Worm (Caenorhabditis elegans) whole organism, mixed stage, embryonic: ENCODE measurements around the gene H37A05.4.

Source experiments
- M03D4.4 ChIP-seq: sonication (generic microtip); optimal IDR thresholded peaks from 2 replicates; lab custom pipeline; 2017; ENCODE audit warnings: mild to moderate bottlenecking, missing genetic modification characterization, missing compliant biosample characterization
- bed-3 ChIP-seq: fragments of 200-800 bp; sonication (Bioruptor generic); optimal IDR thresholded peaks from 3 replicates; lab custom pipeline; 2018; ENCODE audit warnings: mild to moderate bottlenecking, missing genetic modification characterization, moderate library complexity, missing compliant biosample characterization
- blmp-1 ChIP-seq: fragments of 150-350 bp; optimal IDR thresholded peaks from 2 replicates; lab custom pipeline; 2014; ENCODE audit warnings: missing biosample characterization, missing genetic modification characterization
- ceh-39 ChIP-seq: fragments of 150-350 bp; optimal IDR thresholded peaks from 2 replicates; lab custom pipeline; 2014; ENCODE audit warnings: missing biosample characterization, missing genetic modification characterization
- ceh-43 ChIP-seq: fragments of 200-800 bp; sonication (Bioruptor generic); optimal IDR thresholded peaks from 2 replicates; lab custom pipeline; 2018; ENCODE audit warnings: mild to moderate bottlenecking, missing genetic modification characterization, moderate library complexity, missing compliant biosample characterization
- ceh-83 ChIP-seq: fragments of 200-800 bp; sonication (Bioruptor generic); optimal IDR thresholded peaks from 2 replicates; lab custom pipeline; 2018; ENCODE audit warnings: mild to moderate bottlenecking, missing genetic modification characterization, missing compliant biosample characterization
- ces-1 ChIP-seq: fragments of 150-350 bp; optimal IDR thresholded peaks from 2 replicates; lab custom pipeline; 2014; ENCODE audit warnings: missing biosample characterization, missing genetic modification reagents, missing genetic modification characterization
- cnd-1 ChIP-seq: fragments of 200-800 bp; sonication (Bioruptor generic); optimal IDR thresholded peaks from 2 replicates; lab custom pipeline; 2018; ENCODE audit warnings: mild to moderate bottlenecking, missing genetic modification characterization, missing compliant biosample characterization
- drap-1 ChIP-seq: fragments of 200-800 bp; sonication (Bioruptor generic); optimal IDR thresholded peaks from 3 replicates; lab custom pipeline; 2018; ENCODE audit warnings: mild to moderate bottlenecking, missing genetic modification characterization, missing compliant biosample characterization
- elt-3 ChIP-seq: fragments of 150-350 bp; optimal IDR thresholded peaks from 2 replicates; lab custom pipeline; 2014; ENCODE audit warnings: missing biosample characterization, missing genetic modification characterization
- flh-1 ChIP-seq: fragments of 200-800 bp; sonication (Bioruptor generic); optimal IDR thresholded peaks from 2 replicates; lab custom pipeline; 2018; ENCODE audit warnings: mild to moderate bottlenecking, missing genetic modification characterization, moderate library complexity, missing compliant biosample characterization
- ham-2 ChIP-seq: fragments of 200-800 bp; sonication (Bioruptor generic); optimal IDR thresholded peaks from 2 replicates; lab custom pipeline; 2018; ENCODE audit warnings: mild to moderate bottlenecking, missing genetic modification characterization, missing compliant biosample characterization
- hlh-1 ChIP-seq: fragments of 150-350 bp; optimal IDR thresholded peaks from 2 replicates; lab custom pipeline; 2014; ENCODE audit warnings: missing biosample characterization, missing genetic modification reagents, missing genetic modification characterization
- lin-13 ChIP-seq: fragments of 150-350 bp; optimal IDR thresholded peaks from 2 replicates; lab custom pipeline; 2014; ENCODE audit warnings: missing biosample characterization, missing genetic modification characterization
- lin-32 ChIP-seq: fragments of 200-800 bp; sonication (Bioruptor generic); optimal IDR thresholded peaks from 2 replicates; lab custom pipeline; 2018; ENCODE audit warnings: mild to moderate bottlenecking, missing genetic modification characterization, missing compliant biosample characterization
- lsy-2 ChIP-seq: fragments of 150-350 bp; optimal IDR thresholded peaks from 2 replicates; lab custom pipeline; 2014; ENCODE audit warnings: missing biosample characterization, missing genetic modification characterization
- mab-5 ChIP-seq: fragments of 150-350 bp; optimal IDR thresholded peaks from 2 replicates; lab custom pipeline; 2014; ENCODE audit warnings: missing biosample characterization, missing genetic modification characterization
- mep-1 ChIP-seq: fragments of 150-350 bp; optimal IDR thresholded peaks from 2 replicates; lab custom pipeline; 2017; ENCODE audit warnings: missing biosample characterization, missing genetic modification reagents, missing genetic modification characterization, inconsistent platforms
- mls-2 ChIP-seq: sonication (generic microtip); optimal IDR thresholded peaks from 2 replicates; lab custom pipeline; 2016; ENCODE audit warnings: mild to moderate bottlenecking, missing genetic modification characterization, moderate library complexity, missing compliant biosample characterization
- nhr-12 ChIP-seq: fragments of 150-350 bp; optimal IDR thresholded peaks from 2 replicates; lab custom pipeline; 2014; ENCODE audit warnings: missing biosample characterization, missing genetic modification characterization
- nhr-237 ChIP-seq: fragments of 150-350 bp; optimal IDR thresholded peaks from 2 replicates; lab custom pipeline; 2014; ENCODE audit warnings: missing biosample characterization, missing genetic modification characterization
- nhr-28 ChIP-seq: fragments of 150-350 bp; optimal IDR thresholded peaks from 2 replicates; lab custom pipeline; 2014; ENCODE audit warnings: missing biosample characterization, missing genetic modification characterization
- nhr-76 ChIP-seq: sonication (generic microtip); optimal IDR thresholded peaks from 2 replicates; lab custom pipeline; 2017; ENCODE audit warnings: missing biosample characterization, missing genetic modification characterization
- pha-4 ChIP-seq: fragments of 150-350 bp; optimal IDR thresholded peaks from 2 replicates; lab custom pipeline; 2018; ENCODE audit warnings: missing biosample characterization, missing genetic modification reagents, missing genetic modification characterization
- sem-2 ChIP-seq: fragments of 200-800 bp; sonication (Bioruptor generic); optimal IDR thresholded peaks from 2 replicates; lab custom pipeline; 2018; ENCODE audit warnings: mild to moderate bottlenecking, missing genetic modification characterization, missing compliant biosample characterization
- snpc-4 ChIP-seq: fragments of 150-350 bp; optimal IDR thresholded peaks from 2 replicates; lab custom pipeline; 2014; ENCODE audit warnings: missing biosample characterization, missing genetic modification characterization
- sptf-1 ChIP-seq: sonication (generic microtip); optimal IDR thresholded peaks from 2 replicates; lab custom pipeline; 2017; ENCODE audit warnings: mild to moderate bottlenecking, missing genetic modification characterization, moderate library complexity, missing compliant biosample characterization
- tbx-8 ChIP-seq: fragments of 200-800 bp; sonication (Bioruptor generic); optimal IDR thresholded peaks from 2 replicates; lab custom pipeline; 2018; ENCODE audit warnings: mild to moderate bottlenecking, missing genetic modification characterization, moderate library complexity, missing compliant biosample characterization
- unc-120 ChIP-seq: sonication (generic microtip); optimal IDR thresholded peaks from 2 replicates; lab custom pipeline; 2017; ENCODE audit warnings: missing genetic modification characterization, missing compliant biosample characterization; ENCODE audit not compliant: poor library complexity, severe bottlenecking
- unc-39 ChIP-seq: fragments of 150-350 bp; optimal IDR thresholded peaks from 2 replicates; lab custom pipeline; 2014; ENCODE audit warnings: missing biosample characterization, missing genetic modification characterization
- unc-62 ChIP-seq: fragments of 150-350 bp; optimal IDR thresholded peaks from 2 replicates; lab custom pipeline; 2014; ENCODE audit warnings: missing biosample characterization, missing genetic modification reagents, missing genetic modification characterization
- ztf-11 ChIP-seq: fragments of 150-350 bp; optimal IDR thresholded peaks from 2 replicates; lab custom pipeline; 2014; ENCODE audit warnings: missing biosample characterization, missing genetic modification characterization

H37A05.4 gene

ce11 chrV:13624424-13624823 lies 25.2 kb downstream of the H37A05.4 start, which contains the start of gene F53F4.11:
F53F4.11 (minus strand) TSS chrV:13624524.
- no peak for TF ChIP-seq nhr-12 (tag; lab: Kevin White, UChicago)
- TF ChIP-seq hlh-1 (tag; lab: Kevin White, UChicago), result no peak
- no peak for TF ChIP-seq flh-1 (GFP tag; lab: Kevin White, UChicago)
- no peak for TF ChIP-seq M03D4.4 (tag; lab: Kevin White, UChicago)
- TF ChIP-seq sem-2 (GFP tag; lab: Kevin White, UChicago), result no peak
- TF ChIP-seq nhr-28, result no peak
- TF ChIP-seq tbx-8 (GFP tag; lab: Kevin White, UChicago), result no peak
- TF ChIP-seq unc-62 (GFP tag; lab: Kevin White, UChicago), result no peak
- no peak for TF ChIP-seq unc-39 (tag; lab: Kevin White, UChicago)
- TF ChIP-seq nhr-237 (tag; lab: Kevin White, UChicago), result no peak
- no peak for TF ChIP-seq ces-1 (GFP tag; lab: Kevin White, UChicago)
- TF ChIP-seq drap-1 (GFP tag; lab: Kevin White, UChicago), result no peak
- no peak for TF ChIP-seq snpc-4
- no peak for TF ChIP-seq ceh-43
- no peak for TF ChIP-seq ztf-11 (tag; lab: Kevin White, UChicago)
- no peak for TF ChIP-seq sptf-1
- TF ChIP-seq elt-3 (tag; lab: Kevin White, UChicago), result no peak
- no peak for TF ChIP-seq lin-32 (GFP tag; lab: Kevin White, UChicago)
- TF ChIP-seq lsy-2 (tag; lab: Kevin White, UChicago), result no peak

DNA sequence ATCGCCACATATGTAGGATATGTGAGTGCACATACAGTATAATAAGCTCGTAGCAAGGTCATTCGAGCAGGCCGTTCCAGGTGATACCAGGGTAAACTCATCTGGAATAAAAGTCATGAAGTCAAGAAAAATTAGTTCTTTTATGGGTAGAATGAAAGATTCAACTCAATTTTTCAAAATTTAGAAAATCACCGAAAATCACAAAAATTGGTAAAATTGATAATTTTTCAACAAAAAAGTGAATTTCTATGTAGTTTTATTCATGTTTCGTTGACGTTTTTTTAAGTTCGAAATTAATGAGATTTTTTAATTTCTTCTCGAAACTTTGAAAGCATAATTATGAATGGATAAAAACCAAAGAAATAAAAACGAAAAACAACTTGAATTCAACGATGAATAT lies 27.9 kb downstream of the H37A05.4 start, which contains the start of gene F53F4.16:
TSS of gene F53F4.16 (minus strand) at position 101 of the 400 bp plus-strand sequence.
- TF ChIP-seq nhr-76 (no peak), ceh-39 (no peak), elt-3 (tag; lab: Kevin White, UChicago) (no peak), pha-4 (tag; lab: Kevin White, UChicago) (no peak), ztf-11 (tag; lab: Kevin White, UChicago) (no peak), mls-2 (no peak), sem-2 (GFP tag; lab: Kevin White, UChicago) (no peak), snpc-4 (no peak), ceh-43 (no peak), ces-1 (GFP tag; lab: Kevin White, UChicago) (no peak), nhr-12 (tag; lab: Kevin White, UChicago) (no peak), mep-1 (tag; lab: Kevin White, UChicago) (no peak)

- TF ChIP-seq drap-1 (GFP tag; lab: Kevin White, UChicago) (no peak), ceh-43 (no peak), pha-4 (tag; lab: Kevin White, UChicago) (no peak), nhr-12 (tag; lab: Kevin White, UChicago) (no peak), sptf-1 (no peak), sem-2 (GFP tag; lab: Kevin White, UChicago) (no peak), snpc-4 (no peak), ham-2 (no peak), elt-3 (tag; lab: Kevin White, UChicago) (no peak), ces-1 (GFP tag; lab: Kevin White, UChicago) (no peak), tbx-8 (GFP tag; lab: Kevin White, UChicago) (no peak), lsy-2 (tag; lab: Kevin White, UChicago) (no peak), unc-62 (GFP tag; lab: Kevin White, UChicago) (no peak), unc-120 (no peak), bed-3 (GFP tag; lab: Kevin White, UChicago) (no peak), nhr-237 (tag; lab: Kevin White, UChicago) (no peak), mep-1 (tag; lab: Kevin White, UChicago) (no peak), lin-32 (GFP tag; lab: Kevin White, UChicago) (no peak), ztf-11 (tag; lab: Kevin White, UChicago) (no peak), cnd-1 (tag; lab: Kevin White, UChicago) (no peak)
- TF ChIP-seq, all 35 proteins: peak for 0
Measured at ce11 chrV:13620676-13621075, 28.9 kb downstream of the H37A05.4 start, which contains the start of gene F53F4.15. F53F4.15 (plus strand) TSS chrV:13620976.

DNA sequence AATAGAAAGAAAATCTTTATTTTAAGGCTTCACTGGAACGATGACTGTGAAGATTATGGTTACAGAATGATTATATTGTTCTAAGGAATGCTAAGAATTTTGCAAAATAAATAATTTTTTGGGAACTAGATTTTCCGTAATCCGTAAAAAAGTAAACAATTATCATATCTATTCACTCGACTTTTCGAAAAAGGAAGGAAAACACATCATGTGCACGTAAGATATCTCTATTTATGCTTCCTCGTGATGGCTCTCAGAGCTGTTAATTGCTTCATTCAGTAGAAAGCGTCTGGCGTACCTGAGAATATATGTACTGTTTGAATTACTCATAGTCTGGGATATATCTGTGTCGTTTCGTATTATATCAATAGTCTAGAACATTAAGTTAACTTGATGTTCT lies 29.8 kb downstream of the H37A05.4 start, which contains the start of gene srd-11:
TSS of gene srd-11 (minus strand) at position 101 of the 400 bp plus-strand sequence.
- TF ChIP-seq blmp-1 (no peak), lin-13 (tag; lab: Kevin White, UChicago) (no peak), flh-1 (GFP tag; lab: Kevin White, UChicago) (no peak), lsy-2 (tag; lab: Kevin White, UChicago) (no peak), mab-5 (tag; lab: Kevin White, UChicago) (no peak), drap-1 (GFP tag; lab: Kevin White, UChicago) (no peak), ztf-11 (tag; lab: Kevin White, UChicago) (no peak), unc-39 (tag; lab: Kevin White, UChicago) (no peak), nhr-12 (tag; lab: Kevin White, UChicago) (no peak), elt-3 (tag; lab: Kevin White, UChicago) (no peak), sptf-1 (no peak), ceh-83 (GFP tag; lab: Kevin White, UChicago) (no peak), mep-1 (tag; lab: Kevin White, UChicago) (no peak), nhr-28 (no peak)
